Worm (Caenorhabditis elegans): ENCODE results near the gene F58G11.4.

ce11 chrV:13654394-13654792 lies 18.0 kb upstream of the F58G11.4 start:
- TF ChIP-seq tab-1 (GFP tag; IDR thresholded peaks at IDR 0.05) (no peak), med-1 (GFP tag; optimal IDR thresholded peaks at IDR 0.05; ENCODE audit: insufficient read depth) (no peak), ztf-23 (GFP tag; IDR thresholded peaks at IDR 0.05) (no peak), T22C8.4 (GFP tag; IDR thresholded peaks at IDR 0.05) (no peak), flt-1 (GFP tag; IDR thresholded peaks at IDR 0.05) (no peak), cog-1 (tag; optimal IDR thresholded peaks at IDR 0.05) (no peak), klf-2 (GFP tag; conservative IDR thresholded peaks at IDR 0.05) (no peak)

All from whole organism, midembryonic.